Worm (Caenorhabditis elegans) whole organism, late embryonic: ENCODE measurements around the gene D1014.13.

ENCODE experiments used
- ama-1 ChIP-seq: fragments of 150-350 bp; optimal IDR thresholded peaks from 2 replicates; lab custom pipeline; 2014
- ceh-24 ChIP-seq: sonication (generic microtip); optimal IDR thresholded peaks from 2 replicates; lab custom pipeline; 2016; ENCODE audit warnings: mild to moderate bottlenecking, missing genetic modification characterization, missing compliant biosample characterization
- ceh-6 ChIP-seq: fragments of 200-800 bp; sonication (Bioruptor generic); optimal IDR thresholded peaks from 2 replicates; lab custom pipeline; 2018; ENCODE audit warnings: mild to moderate bottlenecking, missing genetic modification characterization, missing compliant biosample characterization
- elt-2 ChIP-seq: sonication (generic microtip); optimal IDR thresholded peaks from 2 replicates; lab custom pipeline; 2016; ENCODE audit warnings: missing genetic modification reagents, missing genetic modification characterization, missing compliant biosample characterization
- hlh-13 ChIP-seq: fragments of 200-800 bp; sonication (Bioruptor generic); optimal IDR thresholded peaks from 2 replicates; lab custom pipeline; 2018; ENCODE audit warnings: mild to moderate bottlenecking, missing genetic modification characterization, missing compliant biosample characterization
- hlh-30 ChIP-seq: sonication (generic microtip); optimal IDR thresholded peaks from 2 replicates; lab custom pipeline; 2017; ENCODE audit warnings: antibody characterized with exemption, missing genetic modification characterization, missing compliant biosample characterization; ENCODE audit not compliant: insufficient read depth
- hlh-6 ChIP-seq: sonication (generic microtip); optimal IDR thresholded peaks from 2 replicates; lab custom pipeline; 2016; ENCODE audit warnings: missing genotype, missing genetic modification characterization, missing compliant biosample characterization
- nfya-1 ChIP-seq: sonication (generic microtip); optimal IDR thresholded peaks from 2 replicates; lab custom pipeline; 2017; ENCODE audit warnings: missing genetic modification characterization, mild to moderate bottlenecking, missing compliant biosample characterization, antibody characterized with exemption, moderate library complexity
- pag-3 ChIP-seq: sonication (generic microtip); optimal IDR thresholded peaks from 2 replicates; lab custom pipeline; 2016; ENCODE audit warnings: missing compliant biosample characterization, missing genetic modification characterization, borderline replicate concordance
- pha-4 ChIP-seq: fragments of 150-350 bp; optimal IDR thresholded peaks from 2 replicates; lab custom pipeline; 2018; ENCODE audit warnings: missing biosample characterization, missing genetic modification reagents, missing genetic modification characterization
- rnt-1 ChIP-seq: sonication (generic microtip); optimal IDR thresholded peaks from 2 replicates; lab custom pipeline; 2016; ENCODE audit warnings: missing genetic modification characterization, missing compliant biosample characterization
- tbx-2 ChIP-seq: sonication (generic microtip); optimal IDR thresholded peaks from 2 replicates; lab custom pipeline; 2016; ENCODE audit warnings: missing genetic modification characterization, missing compliant biosample characterization

ce11 chrV:8201229-8201858 lies 55.9 kb downstream of the D1014.13 start, which contains the start of gene cri-2:
- TF ChIP-seq ceh-6 (no peak), ama-1 (lab: Kevin White, UChicago) (no peak), pag-3 (no peak), elt-2 (tag; lab: Kevin White, UChicago) (no peak), tbx-2 (tag; lab: Kevin White, UChicago) (no peak), nfya-1 (tag; lab: Kevin White, UChicago) (no peak), hlh-6 (tag; lab: Kevin White, UChicago) (no peak), rnt-1 (tag; lab: Kevin White, UChicago) (no peak), ceh-24 (tag; lab: Kevin White, UChicago) (no peak), pha-4 (tag; lab: Kevin White, UChicago) (no peak), hlh-30 (tag; lab: Kevin White, UChicago) (no peak), hlh-13 (GFP tag; lab: Kevin White, UChicago) (no peak)
